Worm (Caenorhabditis elegans): Measurements from ENCODE around the gene try-5.

DNA sequence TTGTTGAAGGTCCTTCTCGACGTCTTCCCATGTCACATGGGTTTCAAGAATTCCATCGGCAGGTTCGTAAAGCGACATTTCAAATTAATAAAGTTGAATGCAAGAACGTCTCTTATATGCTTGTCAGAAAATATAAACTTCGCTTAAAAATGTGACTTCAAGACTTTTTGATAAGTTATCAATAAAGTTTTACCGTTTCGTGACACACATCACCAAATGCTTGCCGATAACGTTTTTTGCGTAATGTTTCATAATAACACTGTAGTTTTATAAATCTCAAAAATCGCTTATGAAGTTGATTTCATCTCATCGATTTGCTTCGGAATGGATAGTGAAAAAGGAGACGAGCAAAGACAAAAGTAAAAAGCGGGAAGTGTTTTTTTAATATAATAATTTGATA is 26.6 kb downstream of the try-5 start, which contains the start of gene E02C12.8:
- TF ChIP-seq ama-1 (optimal IDR thresholded peaks at IDR 0.05) (no peak), pes-1 (GFP tag; IDR thresholded peaks at IDR 0.05) (no peak)

Measured in whole organism, early embryonic.